Fruit fly (Drosophila melanogaster) whole organism, embryonic: ENCODE data around the gene MtnE.
A peak's percentile ranks its signal among the peaks of the same experiment; 100 is the strongest.

ENCODE experiments used
- Awh ChIP-seq: fragments of 200-800 bp; sonication (Bioruptor generic); IDR thresholded peaks from 2 replicates; pipeline ENCODE4, ENCODE4 v1.3.6; 2022; ENCODE audit warnings: missing biosample characterization, missing genetic modification characterization
- Bdp1 ChIP-seq: fragments of 200-800 bp; sonication (Bioruptor generic); optimal IDR thresholded peaks from 3 replicates; lab custom pipeline; 2016; ENCODE audit warnings: missing biosample characterization, missing genetic modification characterization
- CG10431 ChIP-seq: fragments of 200-800 bp; sonication (Bioruptor generic); optimal IDR thresholded peaks from 3 replicates; lab custom pipeline; 2018; ENCODE audit warnings: missing biosample characterization, mild to moderate bottlenecking, missing genetic modification characterization
- CG12219 ChIP-seq: fragments of 200-800 bp; sonication (Bioruptor generic); optimal IDR thresholded peaks from 3 replicates; lab custom pipeline; 2018; ENCODE audit warnings: missing biosample characterization, mild to moderate bottlenecking, missing genetic modification characterization
- CG12659 ChIP-seq: fragments of 200-800 bp; sonication (Bioruptor generic); optimal IDR thresholded peaks from 3 replicates; lab custom pipeline; 2017; ENCODE audit warnings: mild to moderate bottlenecking, missing biosample characterization, missing genetic modification reagents, missing genetic modification characterization
- CG14014 ChIP-seq: fragments of 200-800 bp; sonication (Bioruptor generic); IDR thresholded peaks from 2 replicates; pipeline ENCODE4 v1.3.6; 2022; ENCODE audit warnings: missing biosample characterization, missing genetic modification characterization
- CG14860 ChIP-seq: fragments of 200-800 bp; sonication (Bioruptor generic); IDR thresholded peaks from 3 replicates; pipeline ENCODE4 v1.3.6; 2022; ENCODE audit warnings: missing biosample characterization, missing genetic modification characterization; ENCODE audit not compliant: partially characterized antibody
- CG17802 ChIP-seq: fragments of 200-800 bp; sonication (Bioruptor generic); optimal IDR thresholded peaks from 2 replicates; lab custom pipeline; 2018; ENCODE audit warnings: missing biosample characterization, mild to moderate bottlenecking, missing genetic modification characterization, moderate library complexity
- CG2120 ChIP-seq: fragments of 200-800 bp; sonication (Bioruptor generic); optimal IDR thresholded peaks from 3 replicates; lab custom pipeline; 2016; ENCODE audit warnings: missing biosample characterization, missing genetic modification characterization
- CG2712 ChIP-seq: fragments of 200-800 bp; optimal IDR thresholded peaks from 3 replicates; lab custom pipeline; 2019; ENCODE audit warnings: missing biosample characterization, mild to moderate bottlenecking, missing genetic modification characterization, moderate library complexity
- CG31441 ChIP-seq: fragments of 200-800 bp; sonication (Bioruptor generic); IDR thresholded peaks from 2 replicates; pipeline ENCODE4 v1.3.6; 2022; ENCODE audit warnings: missing biosample characterization, missing genetic modification characterization
- CG4424 ChIP-seq: fragments of 200-800 bp; sonication (Bioruptor generic); optimal IDR thresholded peaks from 3 replicates; lab custom pipeline; 2016; ENCODE audit warnings: missing biosample characterization, missing genetic modification characterization
- CG7271 ChIP-seq: fragments of 200-800 bp; sonication (Bioruptor generic); optimal IDR thresholded peaks from 2 replicates; lab custom pipeline; 2018; ENCODE audit warnings: missing biosample characterization, mild to moderate bottlenecking, missing genetic modification characterization, moderate library complexity
- CG8388 ChIP-seq: fragments of 200-800 bp; sonication (Bioruptor generic); optimal IDR thresholded peaks from 2 replicates; lab custom pipeline; 2019; ENCODE audit warnings: missing biosample characterization, mild to moderate bottlenecking, missing genetic modification characterization, moderate library complexity
- CG8944 ChIP-seq: fragments of 200-800 bp; sonication (Bioruptor generic); optimal IDR thresholded peaks from 3 replicates; lab custom pipeline; 2016; ENCODE audit warnings: missing biosample characterization, missing genetic modification characterization
- CG9727 ChIP-seq: fragments of 200-800 bp; sonication (Bioruptor generic); optimal IDR thresholded peaks from 3 replicates; lab custom pipeline; 2017; ENCODE audit warnings: missing biosample characterization, mild to moderate bottlenecking, missing genetic modification characterization
- CG9876 ChIP-seq: fragments of 200-800 bp; sonication (Bioruptor generic); optimal IDR thresholded peaks from 2 replicates; lab custom pipeline; 2016; ENCODE audit warnings: missing biosample characterization, missing genetic modification characterization
- Camta ChIP-seq: fragments of 200-800 bp; sonication (Bioruptor generic); optimal IDR thresholded peaks from 2 replicates; lab custom pipeline; 2016; ENCODE audit warnings: missing biosample characterization, missing genetic modification characterization
- Dek ChIP-seq: fragments of 200-800 bp; sonication (Bioruptor generic); optimal IDR thresholded peaks from 3 replicates; lab custom pipeline; 2019; ENCODE audit warnings: missing biosample characterization, mild to moderate bottlenecking, missing genetic modification characterization, moderate library complexity
- Doc3 ChIP-seq: fragments of 200-800 bp; sonication (Bioruptor generic); IDR thresholded peaks from 3 replicates; pipeline ENCODE4 v1.3.6; 2022; ENCODE audit warnings: missing biosample characterization, missing genetic modification characterization; ENCODE audit not compliant: partially characterized antibody
- Dp ChIP-seq: fragments of 200-800 bp; sonication (Bioruptor generic); optimal IDR thresholded peaks from 2 replicates; lab custom pipeline; 2018; ENCODE audit warnings: missing biosample characterization, mild to moderate bottlenecking, missing genetic modification characterization, moderate library complexity
- GATAe ChIP-seq: fragments of 200-800 bp; sonication (Bioruptor generic); conservative IDR thresholded peaks from 2 replicates; pipeline ENCODE4 v1.3.6; 2022; ENCODE audit warnings: missing biosample characterization, missing genetic modification characterization
- Gsc ChIP-seq: fragments of 200-800 bp; sonication (Bioruptor generic); IDR thresholded peaks from 2 replicates; pipeline ENCODE4 v1.3.6; 2022; ENCODE audit warnings: missing biosample characterization, missing genetic modification characterization
- Jarid2 ChIP-seq: fragments of 200-800 bp; sonication (Bioruptor generic); optimal IDR thresholded peaks from 3 replicates; lab custom pipeline; 2017; ENCODE audit warnings: mild to moderate bottlenecking, missing biosample characterization, missing genetic modification reagents, missing genetic modification characterization
- MBD-R2 ChIP-seq: fragments of 200-800 bp; sonication (Bioruptor generic); IDR thresholded peaks from 2 replicates; pipeline ENCODE4 v1.3.6; 2022; ENCODE audit warnings: missing biosample characterization, missing genetic modification characterization
- Mrtf ChIP-seq: fragments of 200-800 bp; sonication (Bioruptor generic); IDR thresholded peaks from 3 replicates; pipeline ENCODE4 v1.3.6; 2022; ENCODE audit warnings: missing biosample characterization, missing genetic modification characterization
- Oaz ChIP-seq: fragments of 200-800 bp; sonication (Bioruptor generic); IDR thresholded peaks from 2 replicates; pipeline ENCODE4 v1.3.6; 2022; ENCODE audit warnings: missing biosample characterization, missing genetic modification characterization
- Rfx ChIP-seq: fragments of 200-800 bp; sonication (Bioruptor generic); IDR thresholded peaks from 2 replicates; pipeline ENCODE4 v1.3.6; 2022; ENCODE audit warnings: missing biosample characterization, missing genetic modification characterization
- Rx ChIP-seq: fragments of 200-800 bp; sonication (Bioruptor generic); IDR thresholded peaks from 2 replicates; pipeline ENCODE4 v1.3.6; 2022; ENCODE audit warnings: missing biosample characterization, missing genetic modification characterization
- ara ChIP-seq: fragments of 200-800 bp; sonication (Bioruptor generic); IDR thresholded peaks from 2 replicates; pipeline ENCODE4 v1.3.6; 2022; ENCODE audit warnings: missing biosample characterization, missing genetic modification characterization
- az2 ChIP-seq: fragments of 200-800 bp; sonication (Bioruptor generic); optimal IDR thresholded peaks from 3 replicates; lab custom pipeline; 2016; ENCODE audit warnings: missing biosample characterization, missing genetic modification characterization
- btn ChIP-seq: fragments of 200-800 bp; sonication (Bioruptor generic); optimal IDR thresholded peaks from 2 replicates; lab custom pipeline; 2016; ENCODE audit warnings: missing biosample characterization, missing genetic modification characterization
- crc ChIP-seq: fragments of 200-800 bp; sonication (Bioruptor generic); optimal IDR thresholded peaks from 2 replicates; lab custom pipeline; 2016; ENCODE audit warnings: missing biosample characterization, missing genetic modification characterization
- dmrt99B ChIP-seq: fragments of 200-800 bp; sonication (Bioruptor generic); optimal IDR thresholded peaks from 2 replicates; lab custom pipeline; 2018; ENCODE audit warnings: missing biosample characterization, mild to moderate bottlenecking, missing genetic modification characterization, moderate library complexity
- dysf ChIP-seq: fragments of 200-800 bp; sonication (Bioruptor generic); IDR thresholded peaks from 3 replicates; pipeline ENCODE4 v1.3.6; 2022; ENCODE audit warnings: missing biosample characterization, missing genetic modification characterization
- fd96Cb ChIP-seq: fragments of 200-800 bp; sonication (Bioruptor generic); optimal IDR thresholded peaks from 2 replicates; lab custom pipeline; 2018; ENCODE audit warnings: missing biosample characterization, mild to moderate bottlenecking, missing genetic modification characterization, moderate library complexity
- gcm2 ChIP-seq: fragments of 200-800 bp; sonication (Bioruptor generic); optimal IDR thresholded peaks from 2 replicates; lab custom pipeline; 2016; ENCODE audit warnings: missing biosample characterization, missing genetic modification characterization
- grau ChIP-seq: fragments of 200-800 bp; optimal IDR thresholded peaks from 3 replicates; lab custom pipeline; 2019; ENCODE audit warnings: missing biosample characterization, mild to moderate bottlenecking, missing genetic modification characterization, moderate library complexity
- gsb ChIP-seq: fragments of 200-800 bp; sonication (Bioruptor generic); IDR thresholded peaks from 2 replicates; pipeline ENCODE4 v1.3.6; 2022; ENCODE audit warnings: missing biosample characterization, missing genetic modification characterization
- h ChIP-seq: fragments of >200 bp; optimal IDR thresholded peaks from 2 replicates; lab custom pipeline; 2017
- ind ChIP-seq: fragments of 200-800 bp; sonication (Bioruptor generic); optimal IDR thresholded peaks from 3 replicates; lab custom pipeline; 2016; ENCODE audit warnings: missing biosample characterization, missing genetic modification characterization
- lov ChIP-seq, 2 experiments: fragments of 200-800 bp in 1 of 2; fragments of >200 bp in 1 of 2; sonication (Bioruptor generic) in 1 of 2; IDR thresholded peaks in 1 of 2; optimal IDR thresholded peaks in 1 of 2; 2 replicates in 1 of 2; 3 replicates in 1 of 2; pipeline versions ENCODE4 v1.3.6 to Lab custom; 2017 to 2022; ENCODE audit warnings: missing biosample characterization in 1 of 2, missing genetic modification characterization in 1 of 2
- pfk ChIP-seq: fragments of 200-800 bp; sonication (Bioruptor generic); optimal IDR thresholded peaks from 2 replicates; lab custom pipeline; 2018; ENCODE audit warnings: missing biosample characterization, mild to moderate bottlenecking, missing genetic modification characterization, moderate library complexity
- pho ChIP-seq: fragments of 200-800 bp; sonication (Bioruptor generic); optimal IDR thresholded peaks from 2 replicates; lab custom pipeline; 2016; ENCODE audit warnings: missing biosample characterization, missing genetic modification characterization
- trem ChIP-seq: fragments of 200-800 bp; optimal IDR thresholded peaks from 3 replicates; lab custom pipeline; 2019; ENCODE audit warnings: missing biosample characterization, mild to moderate bottlenecking, missing genetic modification characterization, moderate library complexity
- twi ChIP-seq: fragments of 200-800 bp; optimal IDR thresholded peaks from 2 replicates; lab custom pipeline; 2019; ENCODE audit warnings: missing biosample characterization, mild to moderate bottlenecking, missing genetic modification characterization, moderate library complexity
- tx ChIP-seq: fragments of 200-800 bp; sonication (Bioruptor generic); optimal IDR thresholded peaks from 2 replicates; lab custom pipeline; 2016; ENCODE audit warnings: missing biosample characterization, missing genetic modification characterization
- usp ChIP-seq: fragments of >200 bp; optimal IDR thresholded peaks from 2 replicates; lab custom pipeline; 2017; ENCODE audit warnings: missing biosample characterization, missing genetic modification characterization
- vvl ChIP-seq: fragments of 200-800 bp; sonication (Bioruptor generic); IDR thresholded peaks from 2 replicates; pipeline ENCODE4 v1.3.6; 2022; ENCODE audit warnings: missing biosample characterization, missing genetic modification characterization
- zen ChIP-seq: fragments of 200-800 bp; sonication (Bioruptor generic); optimal IDR thresholded peaks from 3 replicates; lab custom pipeline; 2018; ENCODE audit warnings: missing biosample characterization, mild to moderate bottlenecking, missing genetic modification characterization, moderate library complexity

The MtnE gene

DNA sequence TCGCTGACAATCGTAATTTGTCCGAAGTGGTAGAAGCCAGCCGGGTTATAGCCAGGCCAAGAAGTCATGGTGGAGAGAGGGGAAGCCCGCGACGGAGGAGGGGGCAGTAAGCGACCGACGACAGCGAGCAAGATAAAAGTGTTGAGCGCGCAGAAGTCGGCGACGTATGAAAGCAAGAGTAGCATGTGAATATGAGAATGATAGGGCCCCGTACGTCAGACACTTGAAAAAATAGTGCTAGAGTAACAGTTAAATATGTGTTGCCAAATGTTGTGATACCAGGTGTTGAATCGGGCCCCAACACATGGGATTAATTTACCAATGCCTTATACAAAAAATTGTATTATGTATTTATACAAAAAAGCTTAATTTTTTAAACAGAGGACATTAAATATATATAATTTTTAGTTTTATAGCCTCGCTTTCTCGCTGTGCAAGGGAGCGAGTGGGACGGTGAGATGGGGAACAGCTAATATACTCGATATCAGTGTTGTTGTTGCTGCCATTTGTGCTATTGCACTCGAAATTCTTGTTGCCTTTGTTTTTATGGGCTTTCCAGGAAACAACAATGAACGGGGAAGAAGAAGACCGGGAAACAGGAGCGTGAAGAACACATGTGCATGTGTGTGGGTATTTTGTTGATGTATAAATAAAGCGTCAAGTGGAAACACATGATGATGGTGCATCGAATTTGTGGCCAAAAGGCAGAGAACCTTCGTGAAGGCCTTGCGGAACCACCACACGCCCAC lies 15.5 kb upstream of the MtnE start (continued):
- no peak for TF ChIP-seq lov (optimal IDR thresholded peaks at IDR 0.05; lab: Kevin White, UChicago)
- no peak for TF ChIP-seq lov (GFP tag; IDR thresholded peaks at IDR 0.05; lab: Robert Waterston, UW)
- TF ChIP-seq zen (tag; lab: Kevin White, UChicago), result peak; percentile 64
- TF ChIP-seq Jarid2 (GFP tag; lab: Kevin White, UChicago), result peak; percentile 15
- peak; percentile 65 for TF ChIP-seq gcm2 (GFP tag; lab: Kevin White, UChicago)
- TF ChIP-seq Rx, result peak; percentile 73
- peak; percentile 90 for TF ChIP-seq dmrt99B (tag; lab: Kevin White, UChicago)
- TF ChIP-seq Camta (GFP tag; lab: Kevin White, UChicago), result no peak
- peak; percentile 86 for TF ChIP-seq ind (GFP tag; lab: Kevin White, UChicago)
- TF ChIP-seq CG2712 (tag; lab: Kevin White, UChicago), result peak; percentile 93
- no peak for TF ChIP-seq CG7271
- TF ChIP-seq twi, result peak; percentile 99
- TF ChIP-seq crc, result no peak
- peak; percentile 81 for TF ChIP-seq trem
- peak; percentile 86 for TF ChIP-seq CG9727
- peak; percentile 53 for TF ChIP-seq CG12219
- peak; percentile 68 for TF ChIP-seq pfk
- TF ChIP-seq ara (GFP tag; lab: Robert Waterston, UW), result peak; percentile 84
- peak; percentile 89 for TF ChIP-seq CG4424
- no peak for TF ChIP-seq Dp (GFP tag; lab: Kevin White, UChicago)
- peak; percentile 90 for TF ChIP-seq dysf (GFP tag; lab: Robert Waterston, UW)
- TF ChIP-seq MBD-R2 (GFP tag; lab: Robert Waterston, UW), result peak; percentile 62
- TF ChIP-seq fd96Cb (tag; lab: Kevin White, UChicago), result peak; percentile 88
- TF ChIP-seq vvl (GFP tag; lab: Robert Waterston, UW), result peak; percentile 90
- TF ChIP-seq CG12659 (GFP tag; lab: Kevin White, UChicago), result peak; percentile 85
- TF ChIP-seq CG2120 (GFP tag; lab: Kevin White, UChicago), result peak; percentile 83
- no peak for TF ChIP-seq CG8944 (GFP tag; lab: Kevin White, UChicago)
- TF ChIP-seq grau (tag; lab: Kevin White, UChicago), result peak; percentile 87
- no peak for TF ChIP-seq usp
- no peak for TF ChIP-seq CG14860 (GFP tag; lab: Robert Waterston, UW)
- peak; percentile 85 for TF ChIP-seq az2 (GFP tag; lab: Kevin White, UChicago)
- no peak for TF ChIP-seq Gsc (GFP tag; lab: Robert Waterston, UW)
- no peak for TF ChIP-seq h (lab: Kevin White, UChicago)
- peak; percentile 89 for TF ChIP-seq Rfx
- TF ChIP-seq tx (GFP tag; lab: Kevin White, UChicago), result no peak
- peak; percentile 17 for TF ChIP-seq pho (GFP tag; lab: Kevin White, UChicago)
- peak; percentile 55 for TF ChIP-seq CG10431 (GFP tag; lab: Kevin White, UChicago)
- TF ChIP-seq CG8388 (GFP tag; lab: Kevin White, UChicago), result peak; percentile 86
- TF ChIP-seq Awh (GFP tag; lab: Robert Waterston, UW), result peak; percentile 76
- TF ChIP-seq gsb, result peak; percentile 84
- peak; percentile 69 for TF ChIP-seq Oaz
- TF ChIP-seq Dek (tag; lab: Kevin White, UChicago), result peak; percentile 67
- peak; percentile 77 for TF ChIP-seq CG17802 (tag; lab: Kevin White, UChicago)
- TF ChIP-seq CG31441 (GFP tag; lab: Robert Waterston, UW), result peak; percentile 86
- TF ChIP-seq Doc3 (GFP tag; lab: Robert Waterston, UW), result no peak
- no peak for TF ChIP-seq CG9876 (GFP tag; lab: Kevin White, UChicago)
- TF ChIP-seq GATAe, result peak; percentile 75
- no peak for TF ChIP-seq btn (GFP tag; lab: Kevin White, UChicago)
- TF ChIP-seq Mrtf (GFP tag; lab: Robert Waterston, UW), result peak; percentile 78
- TF ChIP-seq CG14014 (GFP tag; lab: Robert Waterston, UW), result peak; percentile 85
- peak; percentile 23 for TF ChIP-seq Bdp1 (GFP tag; lab: Kevin White, UChicago)
